Fruit fly (Drosophila melanogaster) whole organism, wandering third instar larva: ENCODE data around the gene Sodh2.

ENCODE experiments used
- OdsH ChIP-seq: fragments of 200-800 bp; sonication (Bioruptor generic); optimal IDR thresholded peaks from 2 replicates; lab custom pipeline; 2016; ENCODE audit warnings: missing biosample characterization, mild to moderate bottlenecking, missing genetic modification characterization
- br ChIP-seq: fragments of 200-800 bp; sonication (Bioruptor generic); optimal IDR thresholded peaks from 2 replicates; lab custom pipeline; 2016; ENCODE audit warnings: missing biosample characterization, missing genetic modification characterization
- fru ChIP-seq: fragments of 200-800 bp; sonication (Bioruptor generic); optimal IDR thresholded peaks from 3 replicates; lab custom pipeline; 2016; ENCODE audit warnings: missing biosample characterization, mild to moderate bottlenecking, missing genetic modification characterization
- jim ChIP-seq: fragments of 175-275, 200-325 bp; sonication (Bioruptor generic); optimal IDR thresholded peaks from 2 replicates; lab custom pipeline; 2016; ENCODE audit warnings: missing biosample characterization, mild to moderate bottlenecking, missing genetic modification characterization
- lola ChIP-seq: fragments of >200 bp; optimal IDR thresholded peaks from 2 replicates; lab custom pipeline; 2017; ENCODE audit warnings: missing biosample characterization, missing genetic modification characterization
- pan ChIP-seq: fragments of >200 bp; optimal IDR thresholded peaks from 2 replicates; lab custom pipeline; 2017

DNA sequence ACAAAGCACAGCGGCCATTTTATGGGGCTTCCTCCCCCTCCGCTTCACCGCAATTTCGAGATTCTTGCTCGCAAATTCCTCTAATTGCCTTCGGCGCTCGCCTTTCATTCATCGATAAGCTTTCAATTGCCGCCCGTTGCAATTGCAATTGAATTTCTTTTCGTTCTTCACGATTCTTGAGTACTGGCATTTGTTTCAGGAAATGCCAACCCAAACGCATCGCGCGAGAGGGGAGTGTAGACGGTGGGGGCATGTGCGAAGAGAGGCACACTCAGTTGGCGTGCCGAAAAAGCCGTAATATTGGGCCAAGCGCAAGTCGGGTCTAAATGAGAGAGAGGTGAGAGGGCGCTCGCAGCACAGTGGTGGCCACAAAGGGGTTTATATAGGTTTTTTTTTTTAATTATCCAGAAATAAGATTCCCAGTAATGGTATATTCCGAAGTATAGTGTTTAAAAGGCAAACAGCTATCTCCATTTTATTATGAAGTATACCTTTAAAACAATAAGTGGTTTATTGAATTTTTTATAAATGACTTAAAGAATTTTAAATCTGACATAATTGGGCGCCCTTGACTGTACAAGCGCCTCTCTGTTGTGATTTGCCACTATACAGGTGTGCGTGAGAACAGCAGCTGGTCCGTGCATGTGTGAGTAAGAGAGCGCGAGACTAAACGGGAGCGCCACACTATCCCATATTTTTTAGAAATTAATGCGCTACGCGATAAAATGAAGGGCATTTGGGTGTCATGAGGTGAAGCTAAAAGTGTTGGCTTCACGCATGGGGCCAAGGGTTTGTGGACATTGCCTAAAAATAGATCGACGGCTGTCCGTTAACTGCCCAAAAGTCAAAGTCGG lies 10.5 kb downstream of the Sodh2 start:
- peak; percentile 93 for TF ChIP-seq br
- TF ChIP-seq lola: no peak
- TF ChIP-seq pan: no peak
- TF ChIP-seq jim (GFP tag; lab: Kevin White, UChicago): no peak
- TF ChIP-seq fru (GFP tag; lab: Kevin White, UChicago): peak; percentile 96
- TF ChIP-seq OdsH: peak; percentile 96
